Worm (Caenorhabditis elegans) whole organism, L2 larva: ENCODE measurements around the gene T23G5.3.

Experiments used
- C34F6.9 ChIP-seq: fragments of 150-350 bp; optimal IDR thresholded peaks from 2 replicates; lab custom pipeline; 2014; ENCODE audit warnings: missing biosample characterization, missing genetic modification characterization
- F13H6.1 ChIP-seq: sonication (generic microtip); optimal IDR thresholded peaks from 2 replicates; lab custom pipeline; 2016; ENCODE audit warnings: missing genetic modification characterization, missing compliant biosample characterization
- Y55F3AM.14 ChIP-seq: fragments of 200-800 bp; sonication (Bioruptor generic); optimal IDR thresholded peaks from 2 replicates; lab custom pipeline; 2018; ENCODE audit warnings: mild to moderate bottlenecking, missing genetic modification characterization, missing compliant biosample characterization
- alr-1 ChIP-seq: fragments of 150-350 bp; optimal IDR thresholded peaks from 2 replicates; lab custom pipeline; 2014; ENCODE audit warnings: missing biosample characterization, missing genetic modification characterization
- aly-2 ChIP-seq: fragments of 150-350 bp; optimal IDR thresholded peaks from 2 replicates; lab custom pipeline; 2014; ENCODE audit warnings: missing biosample characterization, missing genetic modification characterization
- ama-1 ChIP-seq: fragments of 150-350 bp; optimal IDR thresholded peaks from 2 replicates; lab custom pipeline; 2018; ENCODE audit warnings: inconsistent platforms
- ceh-16 ChIP-seq: fragments of 150-350 bp; optimal IDR thresholded peaks from 2 replicates; lab custom pipeline; 2014; ENCODE audit warnings: missing biosample characterization, missing genetic modification characterization
- ceh-82 ChIP-seq: fragments of 150-350 bp; optimal IDR thresholded peaks from 2 replicates; lab custom pipeline; 2014; ENCODE audit warnings: missing biosample characterization, missing genetic modification characterization
- crh-2 ChIP-seq: sonication (generic microtip); optimal IDR thresholded peaks from 2 replicates; lab custom pipeline; 2017; ENCODE audit warnings: missing biosample characterization, missing genetic modification characterization
- dmd-4 ChIP-seq: sonication (generic microtip); optimal IDR thresholded peaks from 2 replicates; lab custom pipeline; 2017; ENCODE audit warnings: missing biosample characterization, missing genetic modification characterization
- egl-27 ChIP-seq: sonication (generic microtip); optimal IDR thresholded peaks from 3 replicates; lab custom pipeline; 2017; ENCODE audit warnings: missing biosample characterization, missing genetic modification reagents, missing genetic modification characterization
- elt-1 ChIP-seq: fragments of 150-350 bp; optimal IDR thresholded peaks from 2 replicates; lab custom pipeline; 2014; ENCODE audit warnings: missing biosample characterization, missing genetic modification characterization
- elt-3 ChIP-seq: sonication (generic microtip); optimal IDR thresholded peaks from 2 replicates; lab custom pipeline; 2017; ENCODE audit warnings: missing biosample characterization, missing genetic modification characterization
- fos-1 ChIP-seq: fragments of 150-350 bp; optimal IDR thresholded peaks from 2 replicates; lab custom pipeline; 2014; ENCODE audit warnings: missing biosample characterization, missing genetic modification characterization
- gmeb-1 ChIP-seq: fragments of 150-350 bp; optimal IDR thresholded peaks from 2 replicates; lab custom pipeline; 2014; ENCODE audit warnings: missing biosample characterization, missing genetic modification characterization
- lin-11 ChIP-seq: fragments of 150-350 bp; sonication (generic microtip); optimal IDR thresholded peaks from 2 replicates; lab custom pipeline; 2014; ENCODE audit warnings: missing biosample characterization, missing genetic modification characterization, inconsistent platforms, mixed read lengths
- lin-13 ChIP-seq: fragments of 150-350 bp; optimal IDR thresholded peaks from 2 replicates; lab custom pipeline; 2014; ENCODE audit warnings: missing biosample characterization, missing genetic modification reagents, missing genetic modification characterization
- lin-39 ChIP-seq: fragments of 150-350 bp; optimal IDR thresholded peaks from 2 replicates; lab custom pipeline; 2014; ENCODE audit warnings: missing biosample characterization, missing genetic modification reagents, missing genetic modification characterization
- lsy-2 ChIP-seq, 2 experiments: fragments of 150-350 bp in 1 of 2; sonication (generic microtip) in 1 of 2; optimal IDR thresholded peaks; 2 replicates each; lab custom pipeline; 2014 to 2017; ENCODE audit warnings: missing biosample characterization in 2 of 2, missing genetic modification characterization in 2 of 2
- mab-5 ChIP-seq: fragments of 150-350 bp; optimal IDR thresholded peaks from 2 replicates; lab custom pipeline; 2014; ENCODE audit warnings: missing biosample characterization, missing genetic modification characterization
- mbf-1 ChIP-seq: sonication (generic microtip); optimal IDR thresholded peaks from 2 replicates; lab custom pipeline; 2017; ENCODE audit warnings: missing biosample characterization, missing genetic modification characterization
- mdl-1 ChIP-seq, 2 experiments: fragments of 150-350 bp in 1 of 2; sonication (generic microtip) in 1 of 2; optimal IDR thresholded peaks; 2 replicates each; lab custom pipeline; 2017; ENCODE audit warnings: missing biosample characterization in 2 of 2, missing genetic modification characterization in 2 of 2
- nhr-12 ChIP-seq: fragments of 150-350 bp; optimal IDR thresholded peaks from 2 replicates; lab custom pipeline; 2014; ENCODE audit warnings: missing biosample characterization, missing genetic modification characterization
- nhr-129 ChIP-seq: fragments of 150-350 bp; optimal IDR thresholded peaks from 2 replicates; lab custom pipeline; 2014; ENCODE audit warnings: missing biosample characterization, missing genetic modification characterization
- nhr-21 ChIP-seq: fragments of 150-350 bp; optimal IDR thresholded peaks from 2 replicates; lab custom pipeline; 2014; ENCODE audit warnings: missing biosample characterization, missing genetic modification characterization
- nhr-23 ChIP-seq: fragments of 150-350 bp; optimal IDR thresholded peaks from 2 replicates; lab custom pipeline; 2014; ENCODE audit warnings: missing biosample characterization, missing genetic modification reagents, missing genetic modification characterization
- nhr-237 ChIP-seq: fragments of 150-350 bp; optimal IDR thresholded peaks from 2 replicates; lab custom pipeline; 2014; ENCODE audit warnings: missing biosample characterization, missing genetic modification characterization
- nhr-25 ChIP-seq: fragments of 150-350 bp; sonication (generic microtip); optimal IDR thresholded peaks from 3 replicates; lab custom pipeline; 2014; ENCODE audit warnings: missing biosample characterization, missing genetic modification characterization
- nhr-6 ChIP-seq: fragments of 150-350 bp; optimal IDR thresholded peaks from 2 replicates; lab custom pipeline; 2014; ENCODE audit warnings: missing biosample characterization, missing genetic modification characterization
- peb-1 ChIP-seq: fragments of 150-350 bp; optimal IDR thresholded peaks from 2 replicates; lab custom pipeline; 2014; ENCODE audit warnings: missing biosample characterization, missing genetic modification characterization
- sem-4 ChIP-seq: fragments of 150-350 bp; optimal IDR thresholded peaks from 2 replicates; lab custom pipeline; 2014; ENCODE audit warnings: missing biosample characterization, missing genetic modification reagents, missing genetic modification characterization
- skn-1 ChIP-seq: sonication (generic microtip); optimal IDR thresholded peaks from 2 replicates; lab custom pipeline; 2017; ENCODE audit warnings: missing biosample characterization, missing genetic modification characterization
- sma-9 ChIP-seq, 2 experiments: fragments of 150-350 bp in 1 of 2; sonication (generic microtip) in 1 of 2; optimal IDR thresholded peaks; 2 replicates each; lab custom pipeline; 2014 to 2016; ENCODE audit warnings: missing genetic modification characterization in 2 of 2, mild to moderate bottlenecking in 1 of 2, missing biosample characterization in 1 of 2, missing compliant biosample characterization in 1 of 2, missing genetic modification reagents in 1 of 2, moderate library complexity in 1 of 2
- snpc-4 ChIP-seq: fragments of 150-350 bp; optimal IDR thresholded peaks from 2 replicates; lab custom pipeline; 2014; ENCODE audit warnings: missing biosample characterization, missing genetic modification characterization
- unc-55 ChIP-seq: fragments of 150-350 bp; sonication (generic microtip); optimal IDR thresholded peaks from 3 replicates; lab custom pipeline; 2014; ENCODE audit warnings: missing biosample characterization, missing genetic modification reagents, missing genetic modification characterization
- unc-62 ChIP-seq: fragments of 150-350 bp; optimal IDR thresholded peaks from 2 replicates; lab custom pipeline; 2014; ENCODE audit warnings: missing biosample characterization, missing genetic modification reagents, missing genetic modification characterization
- ztf-1 ChIP-seq: fragments of 200-800 bp; sonication (Bioruptor generic); conservative IDR thresholded peaks from 2 replicates; pipeline ENCODE4 v1.3.6; 2022; ENCODE audit warnings: missing genetic modification characterization, missing compliant biosample characterization
- ztf-11 ChIP-seq: sonication (generic microtip); optimal IDR thresholded peaks from 2 replicates; lab custom pipeline; 2017; ENCODE audit warnings: missing biosample characterization, missing genetic modification characterization
- ztf-4 ChIP-seq: fragments of 150-350 bp; optimal IDR thresholded peaks from 2 replicates; lab custom pipeline; 2014; ENCODE audit warnings: missing biosample characterization, missing genetic modification characterization

Gene T23G5.3

DNA sequence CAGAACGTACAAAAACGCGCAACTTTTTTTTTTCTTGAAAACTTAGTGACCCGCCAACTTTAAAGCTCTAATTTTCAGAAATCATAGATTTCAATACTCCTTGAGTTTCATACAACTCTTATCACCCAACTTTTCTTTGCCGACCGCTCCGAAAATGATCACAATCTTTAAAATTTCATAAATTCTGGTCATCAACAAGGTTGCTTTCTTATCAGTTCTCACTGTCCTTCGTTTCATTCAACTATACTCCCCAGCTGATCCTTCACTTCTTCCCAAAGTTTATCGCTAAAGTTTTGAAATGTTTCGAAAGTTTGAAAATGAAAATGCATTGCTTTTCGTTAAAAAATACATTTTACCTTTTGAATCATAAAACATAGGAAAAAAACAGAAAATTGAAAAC lies 24.7 kb upstream of the T23G5.3 start:
- no peak for TF ChIP-seq nhr-12 (tag; lab: Kevin White, UChicago)
- TF ChIP-seq ceh-16 (tag; lab: Kevin White, UChicago), result no peak
- TF ChIP-seq ztf-11, result no peak
- TF ChIP-seq elt-1 (tag; lab: Kevin White, UChicago), result no peak
- peak; percentile 13 for TF ChIP-seq gmeb-1 (tag; lab: Kevin White, UChicago)
- no peak for TF ChIP-seq lin-11 (tag; lab: Kevin White, UChicago)
- TF ChIP-seq skn-1, result no peak
- TF ChIP-seq mdl-1 (tag; optimal IDR thresholded peaks at IDR 0.05; lab: Kevin White, UChicago), result no peak
- TF ChIP-seq C34F6.9, result no peak
- TF ChIP-seq F13H6.1, result peak; percentile 7
- TF ChIP-seq sma-9 (GFP tag; optimal IDR thresholded peaks at IDR 0.05; lab: Kevin White, UChicago), result peak; percentile 75
- no peak for TF ChIP-seq sma-9 (tag; optimal IDR thresholded peaks at IDR 0.05; lab: Kevin White, UChicago)
- no peak for TF ChIP-seq mab-5 (tag; lab: Kevin White, UChicago)
- TF ChIP-seq egl-27 (tag; lab: Kevin White, UChicago), result no peak
- no peak for TF ChIP-seq snpc-4
- peak; percentile 83 for TF ChIP-seq fos-1
- TF ChIP-seq peb-1 (tag; lab: Kevin White, UChicago), result no peak
- TF ChIP-seq nhr-21 (tag; lab: Kevin White, UChicago), result no peak
- TF ChIP-seq crh-2 (tag; lab: Kevin White, UChicago), result no peak
- TF ChIP-seq nhr-237 (tag; lab: Kevin White, UChicago), result no peak
- no peak for TF ChIP-seq mbf-1 (tag; lab: Kevin White, UChicago)
- TF ChIP-seq sem-4, result no peak
- no peak for TF ChIP-seq lsy-2 (tag; optimal IDR thresholded peaks at IDR 0.05; lab: Kevin White, UChicago)
- TF ChIP-seq lin-39, result no peak

- peak; percentile 19 for TF ChIP-seq F13H6.1
- TF ChIP-seq fos-1, result no peak
These were observed 23.9 kb upstream of the T23G5.3 start for ce11 chrIII:9254988-9255387.

DNA sequence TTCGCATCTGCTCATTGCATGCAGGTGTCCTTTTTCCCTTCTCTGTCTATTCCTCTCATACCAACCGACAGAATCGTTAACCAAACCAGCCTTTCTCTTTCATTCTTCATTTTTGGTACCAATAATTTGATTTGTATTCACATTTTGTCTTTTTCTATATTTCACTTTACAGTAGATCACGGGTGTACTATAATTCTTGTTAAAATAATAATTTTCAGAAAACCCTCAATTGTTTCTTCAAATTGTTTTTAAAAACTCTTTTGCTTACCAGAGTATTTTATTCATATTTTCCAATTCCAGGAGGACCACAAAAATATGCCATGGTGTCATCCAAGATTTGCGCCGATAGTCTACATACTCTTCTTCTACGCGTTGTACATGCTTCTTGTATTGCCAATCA lies 19.7 kb upstream of the T23G5.3 start, which contains the start of gene T02C1.2:
T02C1.2 (plus strand) TSS at position 301 of the 400 bp plus-strand sequence.
- TF ChIP-seq nhr-237 (tag; lab: Kevin White, UChicago) (no peak), ztf-4 (no peak), F13H6.1 (no peak), nhr-129 (tag; lab: Kevin White, UChicago) (no peak), sem-4 (no peak), Y55F3AM.14 (GFP tag; lab: Kevin White, UChicago) (no peak), unc-55 (GFP tag; lab: Kevin White, UChicago) (no peak), ceh-16 (tag; lab: Kevin White, UChicago) (no peak), alr-1 (tag; lab: Kevin White, UChicago) (no peak), nhr-6 (no peak), gmeb-1 (tag; lab: Kevin White, UChicago) (no peak), mbf-1 (tag; lab: Kevin White, UChicago) (no peak), ztf-1 (GFP tag; lab: Robert Waterston, UW) (no peak)

ce11 chrIII:9247221-9247620 lies 16.1 kb upstream of the T23G5.3 start, which contains the start of gene T02C1.1:
T02C1.1 (plus strand) TSS chrIII:9247525.
- TF ChIP-seq ama-1 (lab: Kevin White, UChicago) (no peak), lin-13 (GFP tag; lab: Kevin White, UChicago) (no peak), nhr-23 (tag; lab: Kevin White, UChicago) (no peak), skn-1 (no peak), aly-2 (tag; lab: Kevin White, UChicago) (no peak), mab-5 (tag; lab: Kevin White, UChicago) (no peak), sma-9 (GFP tag; optimal IDR thresholded peaks at IDR 0.05; lab: Kevin White, UChicago) (no peak), sma-9 (tag; optimal IDR thresholded peaks at IDR 0.05; lab: Kevin White, UChicago) (no peak), unc-62 (no peak), ztf-1 (GFP tag; lab: Robert Waterston, UW) (no peak), Y55F3AM.14 (GFP tag; lab: Kevin White, UChicago) (no peak), elt-1 (tag; lab: Kevin White, UChicago) (no peak), alr-1 (tag; lab: Kevin White, UChicago) (no peak), ceh-82 (tag; lab: Kevin White, UChicago) (no peak), dmd-4 (tag; lab: Kevin White, UChicago) (no peak), elt-3 (no peak), snpc-4 (no peak), sem-4 (no peak), nhr-25 (tag; lab: Kevin White, UChicago) (no peak), peb-1 (tag; lab: Kevin White, UChicago) (no peak)
